Worm (Caenorhabditis elegans): ENCODE results near the gene lipl-1.

DNA sequence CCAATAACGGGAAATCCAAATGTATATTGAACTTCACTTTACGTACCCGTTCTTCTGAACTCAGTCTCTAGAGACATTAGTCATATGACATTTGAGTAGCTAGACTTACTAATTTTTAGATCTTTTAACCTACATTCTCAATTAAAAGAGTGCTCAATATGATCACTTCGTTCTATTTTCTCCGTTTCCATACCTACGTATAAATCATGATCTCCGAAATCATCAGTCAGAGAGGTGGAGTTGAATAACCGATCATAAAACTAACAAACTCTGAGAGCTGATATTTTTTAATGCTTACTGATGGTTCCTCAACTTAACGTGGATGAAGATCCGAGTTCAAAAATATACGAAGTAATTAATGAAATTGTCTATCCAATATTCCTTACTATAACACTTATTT is 44.3 kb downstream of the lipl-1 start, which contains the start of gene srd-35:
- TF ChIP-seq B0261.1 (tag; optimal IDR thresholded peaks at IDR 0.05) (no peak), cebp-2 (GFP tag; IDR thresholded peaks at IDR 0.05) (no peak), nhr-179 (tag; optimal IDR thresholded peaks at IDR 0.05) (no peak), ama-1 (optimal IDR thresholded peaks at IDR 0.05) (no peak), ama-1 (GFP tag; optimal IDR thresholded peaks at IDR 0.05) (no peak), nhr-90 (tag; optimal IDR thresholded peaks at IDR 0.05) (no peak), F37B4.10 (GFP tag; IDR thresholded peaks at IDR 0.05) (no peak)
